Worm (Caenorhabditis elegans) whole organism, L1 larva: ENCODE results near the gene fsn-1.

Source experiments
- dpl-1 ChIP-seq, 3 experiments: fragments of 150-350 bp in 2 of 3; sonication (generic microtip) in 1 of 3; optimal IDR thresholded peaks; 2 replicates each; lab custom pipeline; 2014 to 2017; ENCODE audit warnings: missing biosample characterization in 3 of 3, missing genetic modification characterization in 3 of 3, missing genetic modification reagents in 3 of 3
- efl-3 ChIP-seq: fragments of 200-800 bp; sonication (Bioruptor generic); optimal IDR thresholded peaks from 2 replicates; lab custom pipeline; 2018; ENCODE audit warnings: mild to moderate bottlenecking, missing genetic modification characterization, missing compliant biosample characterization
- lsy-2 ChIP-seq, 2 experiments: fragments of 150-350 bp; optimal IDR thresholded peaks; 2 replicates each; lab custom pipeline; 2014; ENCODE audit warnings: missing biosample characterization in 2 of 2, missing genetic modification characterization in 2 of 2
- mep-1 ChIP-seq: fragments of 150-350 bp; optimal IDR thresholded peaks from 2 replicates; lab custom pipeline; 2014; ENCODE audit warnings: missing biosample characterization, missing genetic modification characterization
- nhr-28 ChIP-seq: fragments of 150-350 bp; optimal IDR thresholded peaks from 2 replicates; lab custom pipeline; 2014; ENCODE audit warnings: missing biosample characterization, missing genetic modification characterization
- nhr-76 ChIP-seq: sonication (generic microtip); optimal IDR thresholded peaks from 2 replicates; lab custom pipeline; 2017; ENCODE audit warnings: missing biosample characterization, missing genetic modification characterization
- pqm-1 ChIP-seq: sonication (generic microtip); optimal IDR thresholded peaks from 3 replicates; lab custom pipeline; 2017; ENCODE audit warnings: missing biosample characterization, missing genetic modification characterization
- unc-86 ChIP-seq: sonication (generic microtip); optimal IDR thresholded peaks from 2 replicates; lab custom pipeline; 2016; ENCODE audit warnings: missing genetic modification characterization, missing compliant biosample characterization

DNA sequence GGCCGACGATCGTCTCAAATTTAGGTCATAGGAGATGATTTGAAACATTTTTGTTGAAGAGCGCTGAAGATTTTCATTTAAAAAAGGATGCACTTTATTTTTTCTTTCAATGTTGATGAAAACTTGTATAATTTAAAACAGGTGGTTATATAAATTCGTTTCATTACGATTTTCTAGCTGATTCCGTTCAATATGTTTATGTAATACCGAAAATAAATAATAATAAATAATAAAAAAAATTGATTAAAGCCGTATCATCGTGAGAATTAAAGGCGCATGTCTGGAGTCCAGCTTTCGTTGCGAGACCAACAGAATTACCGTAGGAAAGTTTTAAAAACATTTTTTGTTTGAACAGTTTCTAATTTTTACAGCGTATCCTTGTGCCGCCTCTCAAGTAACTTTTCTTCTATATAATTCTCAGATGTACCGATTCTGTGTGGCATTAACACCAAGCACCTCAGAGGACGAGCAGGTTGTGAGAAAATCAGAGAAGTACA is 4.9 kb upstream of the fsn-1 start, which contains the start of the genes C26E6.12 and eri-9:
- TF ChIP-seq mep-1 (tag; lab: Kevin White, UChicago) = no peak
- no peak for TF ChIP-seq lsy-2 (tag; optimal IDR thresholded peaks at IDR 0.05; lab: Kevin White, UChicago)
- no peak for TF ChIP-seq pqm-1 (tag; lab: Kevin White, UChicago)
- TF ChIP-seq efl-3 (GFP tag; lab: Kevin White, UChicago) = no peak
- no peak for TF ChIP-seq nhr-76 (tag; lab: Kevin White, UChicago)
- TF ChIP-seq nhr-28 (tag; lab: Kevin White, UChicago) = no peak
- peak in 1 of 3 experiments; percentile 26 for TF ChIP-seq dpl-1 (GFP tag; optimal IDR thresholded peaks at IDR 0.05; lab: Kevin White, UChicago)
- no peak for TF ChIP-seq unc-86 (tag; lab: Kevin White, UChicago)
